Worm (Caenorhabditis elegans) whole organism, L1 larva: ENCODE measurements around the gene F32H5.4.
A peak's percentile ranks its signal among the peaks of the same experiment; 100 is the strongest.

Experiments used
- C04F5.9 ChIP-seq: sonication (generic microtip); optimal IDR thresholded peaks from 2 replicates; lab custom pipeline; 2016; ENCODE audit warnings: missing genetic modification characterization, missing compliant biosample characterization
- blmp-1 ChIP-seq: fragments of 150-350 bp; optimal IDR thresholded peaks from 2 replicates; lab custom pipeline; 2014; ENCODE audit warnings: missing biosample characterization, missing genetic modification characterization
- ceh-8 ChIP-seq: fragments of 200-800 bp; sonication (Bioruptor generic); optimal IDR thresholded peaks from 2 replicates; lab custom pipeline; 2018; ENCODE audit warnings: mild to moderate bottlenecking, missing genetic modification characterization, moderate library complexity, missing compliant biosample characterization
- dpl-1 ChIP-seq, 3 experiments: fragments of 150-350 bp in 2 of 3; sonication (generic microtip) in 1 of 3; optimal IDR thresholded peaks; 2 replicates each; lab custom pipeline; 2014 to 2017; ENCODE audit warnings: missing biosample characterization in 3 of 3, missing genetic modification characterization in 3 of 3, missing genetic modification reagents in 3 of 3
- hlh-4 ChIP-seq: sonication (generic microtip); optimal IDR thresholded peaks from 2 replicates; lab custom pipeline; 2016; ENCODE audit warnings: mild to moderate bottlenecking, missing genetic modification characterization, missing compliant biosample characterization
- hpl-2 ChIP-seq: fragments of 150-350 bp; optimal IDR thresholded peaks from 2 replicates; lab custom pipeline; 2014; ENCODE audit warnings: missing biosample characterization, missing genetic modification reagents, missing genetic modification characterization
- jun-1 ChIP-seq: fragments of 150-350 bp; optimal IDR thresholded peaks from 2 replicates; lab custom pipeline; 2014; ENCODE audit warnings: missing biosample characterization, missing genetic modification reagents, missing genetic modification characterization
- lin-13 ChIP-seq: fragments of 150-350 bp; optimal IDR thresholded peaks from 2 replicates; lab custom pipeline; 2014; ENCODE audit warnings: missing biosample characterization, missing genetic modification reagents, missing genetic modification characterization
- lin-39 ChIP-seq: fragments of 150-350 bp; optimal IDR thresholded peaks from 2 replicates; lab custom pipeline; 2014; ENCODE audit warnings: missing biosample characterization, missing genetic modification reagents, missing genetic modification characterization
- lsy-2 ChIP-seq, 2 experiments: fragments of 150-350 bp; optimal IDR thresholded peaks; 2 replicates each; lab custom pipeline; 2014; ENCODE audit warnings: missing biosample characterization in 2 of 2, missing genetic modification characterization in 2 of 2
- mep-1 ChIP-seq: fragments of 150-350 bp; optimal IDR thresholded peaks from 2 replicates; lab custom pipeline; 2014; ENCODE audit warnings: missing biosample characterization, missing genetic modification characterization
- nhr-237 ChIP-seq: fragments of 150-350 bp; optimal IDR thresholded peaks from 2 replicates; lab custom pipeline; 2014; ENCODE audit warnings: missing biosample characterization, missing genetic modification characterization
- nhr-28 ChIP-seq: fragments of 150-350 bp; optimal IDR thresholded peaks from 2 replicates; lab custom pipeline; 2014; ENCODE audit warnings: missing biosample characterization, missing genetic modification characterization
- nhr-71 ChIP-seq: sonication (generic microtip); optimal IDR thresholded peaks from 2 replicates; lab custom pipeline; 2016; ENCODE audit warnings: mild to moderate bottlenecking, missing genetic modification characterization, moderate library complexity, missing compliant biosample characterization
- nhr-76 ChIP-seq: sonication (generic microtip); optimal IDR thresholded peaks from 2 replicates; lab custom pipeline; 2017; ENCODE audit warnings: missing biosample characterization, missing genetic modification characterization
- nhr-84 ChIP-seq: sonication (generic microtip); optimal IDR thresholded peaks from 2 replicates; lab custom pipeline; 2017; ENCODE audit warnings: missing biosample characterization, missing genetic modification characterization
- pag-3 ChIP-seq: sonication (generic microtip); optimal IDR thresholded peaks from 2 replicates; lab custom pipeline; 2017; ENCODE audit warnings: missing genetic modification characterization, mild to moderate bottlenecking, missing compliant biosample characterization, antibody characterized with exemption, borderline replicate concordance; ENCODE audit not compliant: insufficient read depth
- rnt-1 ChIP-seq: sonication (generic microtip); optimal IDR thresholded peaks from 2 replicates; lab custom pipeline; 2016; ENCODE audit warnings: mild to moderate bottlenecking, missing genetic modification characterization, moderate library complexity, missing compliant biosample characterization
- tbx-2 ChIP-seq: sonication (generic microtip); optimal IDR thresholded peaks from 2 replicates; lab custom pipeline; 2016; ENCODE audit warnings: missing genetic modification characterization, missing compliant biosample characterization
- tlp-1 ChIP-seq: fragments of 150-350 bp; optimal IDR thresholded peaks from 2 replicates; lab custom pipeline; 2014; ENCODE audit warnings: missing biosample characterization, missing genetic modification characterization
- unc-130 ChIP-seq: fragments of 150-350 bp; optimal IDR thresholded peaks from 2 replicates; lab custom pipeline; 2017; ENCODE audit warnings: missing biosample characterization, missing genetic modification characterization, inconsistent platforms
- unc-86 ChIP-seq: sonication (generic microtip); optimal IDR thresholded peaks from 2 replicates; lab custom pipeline; 2016; ENCODE audit warnings: missing genetic modification characterization, missing compliant biosample characterization
- vab-15 ChIP-seq: sonication (generic microtip); optimal IDR thresholded peaks from 2 replicates; lab custom pipeline; 2017; ENCODE audit warnings: missing genotype, mild to moderate bottlenecking, missing genetic modification characterization, missing compliant biosample characterization
- ztf-4 ChIP-seq: fragments of 150-350 bp; optimal IDR thresholded peaks from 2 replicates; lab custom pipeline; 2014; ENCODE audit warnings: missing biosample characterization, missing genetic modification characterization

F32H5.4 gene

ce11 chrV:13410688-13411087 lies 50.3 kb downstream of the F32H5.4 start, which contains the start of gene F53F1.4:
TSS of gene F53F1.4 (plus strand) at chrV:13411077.
- peak; percentile 85 for TF ChIP-seq blmp-1 (tag; lab: Kevin White, UChicago)
- TF ChIP-seq ceh-8 (GFP tag; lab: Kevin White, UChicago), result no peak
- TF ChIP-seq lin-39 (tag; lab: Kevin White, UChicago), result no peak
- TF ChIP-seq nhr-71 (tag; lab: Kevin White, UChicago), result no peak

ce11 chrV:13411225-13411991 lies 51.1 kb downstream of the F32H5.4 start:
- TF ChIP-seq nhr-76 (no peak), nhr-237 (tag; lab: Kevin White, UChicago) (no peak), blmp-1 (tag; lab: Kevin White, UChicago) (no peak), lsy-2 (tag; optimal IDR thresholded peaks at IDR 0.05; lab: Kevin White, UChicago) (no peak), pag-3 (tag; lab: Kevin White, UChicago) (no peak), hlh-4 (tag; lab: Kevin White, UChicago) (no peak), tbx-2 (tag; lab: Kevin White, UChicago) (no peak), mep-1 (no peak), nhr-84 (tag; lab: Kevin White, UChicago) (no peak), nhr-28 (no peak), vab-15 (tag; lab: Kevin White, UChicago) (no peak), lin-13 (GFP tag; lab: Kevin White, UChicago) (no peak), unc-130 (no peak), C04F5.9 (tag; lab: Kevin White, UChicago) (no peak), rnt-1 (no peak), unc-86 (tag; lab: Kevin White, UChicago) (no peak), tlp-1 (tag; lab: Kevin White, UChicago) (no peak), hpl-2 (no peak), dpl-1 (GFP tag; optimal IDR thresholded peaks at IDR 0.05; lab: Kevin White, UChicago) (no peak)
- TF ChIP-seq, all 84 proteins: peak for 0

DNA sequence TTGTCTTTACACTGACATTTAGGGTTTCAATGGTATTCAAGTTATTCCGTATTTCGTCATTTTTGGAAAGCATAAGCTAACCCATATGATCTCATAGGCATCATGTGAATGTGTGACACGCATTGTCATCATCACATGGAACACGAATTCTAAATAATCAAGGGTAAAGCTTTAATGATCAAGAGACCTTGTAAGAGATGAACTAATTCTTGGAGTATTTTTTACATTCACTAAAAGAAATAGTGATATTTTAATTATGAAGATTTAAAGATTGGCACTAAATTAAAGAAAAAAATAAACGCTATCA lies 51.6 kb downstream of the F32H5.4 start:
- TF ChIP-seq lsy-2 (tag; optimal IDR thresholded peaks at IDR 0.05; lab: Kevin White, UChicago) (no peak), ztf-4 (tag; lab: Kevin White, UChicago) (peak; percentile 70), jun-1 (peak; percentile 15)
